Fruit fly (Drosophila melanogaster) whole organism, pupa: Measurements from ENCODE around the gene hale.

Experiments used
- CG10348 ChIP-seq: fragments of 200-800 bp; sonication (Bioruptor generic); IDR thresholded peaks from 2 replicates; pipeline ENCODE4 v1.3.6; 2022; ENCODE audit warnings: missing biosample characterization, missing genetic modification characterization
- CG12605 ChIP-seq: fragments of 200-800 bp; sonication (Bioruptor generic); IDR thresholded peaks from 2 replicates; pipeline ENCODE4 v1.3.6; 2022; ENCODE audit warnings: missing biosample characterization, missing genetic modification characterization
- CG14655 ChIP-seq: fragments of 200-800 bp; sonication (Bioruptor generic); optimal IDR thresholded peaks from 3 replicates; lab custom pipeline; 2017; ENCODE audit warnings: mild to moderate bottlenecking, missing biosample characterization, missing genetic modification reagents, missing genetic modification characterization
- CG15710 ChIP-seq: fragments of 200-800 bp; sonication (Bioruptor generic); optimal IDR thresholded peaks from 2 replicates; lab custom pipeline; 2018; ENCODE audit warnings: missing biosample characterization, mild to moderate bottlenecking, missing genetic modification characterization, moderate library complexity
- CG17806 ChIP-seq: fragments of 200-800 bp; sonication (Bioruptor generic); optimal IDR thresholded peaks from 2 replicates; lab custom pipeline; 2018; ENCODE audit warnings: missing biosample characterization, mild to moderate bottlenecking, missing genetic modification characterization, moderate library complexity
- CG32121 ChIP-seq: fragments of 200-800 bp; sonication (Bioruptor generic); IDR thresholded peaks from 2 replicates; pipeline ENCODE4 v1.3.6; 2022; ENCODE audit warnings: missing biosample characterization, missing genetic modification characterization
- CG34367 ChIP-seq: fragments of 200-800 bp; sonication (Bioruptor generic); optimal IDR thresholded peaks from 2 replicates; lab custom pipeline; 2018; ENCODE audit warnings: missing biosample characterization, mild to moderate bottlenecking, missing genetic modification characterization
- CG4496 ChIP-seq: fragments of 200-800 bp; sonication (Bioruptor generic); IDR thresholded peaks from 3 replicates; pipeline ENCODE4 v1.3.6; 2022; ENCODE audit warnings: missing biosample characterization, missing genetic modification characterization
- CG8301 ChIP-seq: fragments of 200-800 bp; sonication (Bioruptor generic); optimal IDR thresholded peaks from 2 replicates; lab custom pipeline; 2018; ENCODE audit warnings: missing biosample characterization, mild to moderate bottlenecking, missing genetic modification characterization
- CG9948 ChIP-seq: fragments of 200-800 bp; sonication (Bioruptor generic); optimal IDR thresholded peaks from 2 replicates; lab custom pipeline; 2018; ENCODE audit warnings: missing biosample characterization, mild to moderate bottlenecking, missing genetic modification characterization, moderate library complexity
- D1 ChIP-seq: fragments of 200-800 bp; sonication (Bioruptor generic); optimal IDR thresholded peaks from 2 replicates; lab custom pipeline; 2018; ENCODE audit warnings: missing biosample characterization, mild to moderate bottlenecking, missing genetic modification characterization, moderate library complexity
- EcR ChIP-seq: fragments of 200-800 bp; sonication (Bioruptor generic); optimal IDR thresholded peaks from 3 replicates; lab custom pipeline; 2019; ENCODE audit warnings: missing biosample characterization, missing genetic modification characterization, mild to moderate bottlenecking, moderate library complexity, missing genetic modification reagents
- Ets98B ChIP-seq: fragments of 200-800 bp; sonication (Bioruptor generic); IDR thresholded peaks from 2 replicates; pipeline ENCODE4 v1.3.6; 2022; ENCODE audit warnings: missing biosample characterization, missing genetic modification characterization
- Pif1A ChIP-seq: fragments of 200-800 bp; sonication (Bioruptor generic); optimal IDR thresholded peaks from 3 replicates; lab custom pipeline; 2016; ENCODE audit warnings: missing biosample characterization, missing genetic modification characterization
- Pif1B ChIP-seq: fragments of 200-800 bp; sonication (Bioruptor generic); optimal IDR thresholded peaks from 3 replicates; lab custom pipeline; 2016; ENCODE audit warnings: missing biosample characterization, missing genetic modification characterization
- Snoo ChIP-seq: fragments of 200-800 bp; sonication (Bioruptor generic); optimal IDR thresholded peaks from 3 replicates; lab custom pipeline; 2017; ENCODE audit warnings: missing biosample characterization, mild to moderate bottlenecking, missing genetic modification characterization, inconsistent platforms
- fd96Ca ChIP-seq: fragments of 200-800 bp; sonication (Bioruptor generic); IDR thresholded peaks from 3 replicates; pipeline ENCODE4 v1.3.6; 2022; ENCODE audit warnings: missing biosample characterization, missing genetic modification characterization
- gl ChIP-seq: fragments of 200-800 bp; sonication (Bioruptor generic); optimal IDR thresholded peaks from 2 replicates; lab custom pipeline; 2018; ENCODE audit warnings: missing biosample characterization, mild to moderate bottlenecking, missing genetic modification characterization
- rn ChIP-seq: fragments of 200-800 bp; sonication (Bioruptor generic); IDR thresholded peaks from 2 replicates; pipeline ENCODE4 v1.3.6; 2022; ENCODE audit warnings: missing biosample characterization, missing genetic modification characterization

hale gene

DNA sequence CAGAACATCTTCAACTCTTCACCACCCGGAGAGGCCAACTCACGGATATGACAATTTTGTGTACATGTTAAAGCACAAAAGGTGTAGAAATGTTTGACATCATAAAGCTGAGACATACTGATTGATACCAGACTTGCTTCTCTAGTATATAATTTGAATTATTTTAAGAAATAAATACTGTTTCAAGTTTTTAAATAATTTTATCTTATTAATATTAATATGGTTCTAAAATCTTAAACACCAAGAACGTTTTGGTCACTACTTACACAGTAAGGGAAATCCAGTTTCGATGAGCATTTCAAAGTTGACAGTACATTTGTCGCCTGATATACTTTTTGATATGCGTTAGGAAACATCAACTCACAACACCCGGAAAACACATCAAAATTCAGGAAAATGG is at the start of gene hale, which contains the start of gene schuy:
hale (minus strand) TSS at position 101 of the 400 bp plus-strand sequence.
schuy (plus strand) TSS at position 326 of the 400 bp plus-strand sequence.
- no peak for TF ChIP-seq CG17806 (tag; lab: Kevin White, UChicago)
- no peak for TF ChIP-seq CG15710
- no peak for TF ChIP-seq CG10348
- TF ChIP-seq CG12605 (GFP tag; lab: Robert Waterston, UW) = no peak
- no peak for TF ChIP-seq rn (GFP tag; lab: Robert Waterston, UW)
- no peak for TF ChIP-seq CG9948 (tag; lab: Kevin White, UChicago)
- no peak for TF ChIP-seq fd96Ca (GFP tag; lab: Robert Waterston, UW)
- no peak for TF ChIP-seq Pif1B
- no peak for TF ChIP-seq Snoo (tag; lab: Kevin White, UChicago)
- TF ChIP-seq CG8301 (tag; lab: Kevin White, UChicago) = no peak

- TF ChIP-seq Ets98B (GFP tag; lab: Robert Waterston, UW) (no peak), CG8301 (tag; lab: Kevin White, UChicago) (no peak), CG10348 (no peak), EcR (GFP tag; lab: Kevin White, UChicago) (no peak), CG32121 (GFP tag; lab: Robert Waterston, UW) (no peak), CG14655 (GFP tag; lab: Kevin White, UChicago) (no peak), CG34367 (tag; lab: Kevin White, UChicago) (no peak), Pif1B (no peak), Pif1A (no peak), Snoo (tag; lab: Kevin White, UChicago) (no peak), CG9948 (tag; lab: Kevin White, UChicago) (no peak), gl (no peak), CG4496 (GFP tag; lab: Robert Waterston, UW) (no peak), rn (GFP tag; lab: Robert Waterston, UW) (no peak), CG15710 (no peak), D1 (tag; lab: Kevin White, UChicago) (no peak), CG12605 (GFP tag; lab: Robert Waterston, UW) (no peak), fd96Ca (GFP tag; lab: Robert Waterston, UW) (no peak)
These were observed 43.1 kb upstream of the hale start, which contains the start of gene Lamtor1 for dm6 chr3L:20028753-20029152. Gene Lamtor1, minus strand, starts transcription at chr3L:20029020.

- no peak for TF ChIP-seq CG9948 (tag; lab: Kevin White, UChicago)
- TF ChIP-seq D1 (tag; lab: Kevin White, UChicago) = no peak
- TF ChIP-seq, all 21 proteins: peak for 0
These were observed 42.1 kb upstream of the hale start, which contains the start of gene CG14183 for dm6 chr3L:20027735-20028134. Gene CG14183, minus strand, starts transcription at chr3L:20027835.

DNA sequence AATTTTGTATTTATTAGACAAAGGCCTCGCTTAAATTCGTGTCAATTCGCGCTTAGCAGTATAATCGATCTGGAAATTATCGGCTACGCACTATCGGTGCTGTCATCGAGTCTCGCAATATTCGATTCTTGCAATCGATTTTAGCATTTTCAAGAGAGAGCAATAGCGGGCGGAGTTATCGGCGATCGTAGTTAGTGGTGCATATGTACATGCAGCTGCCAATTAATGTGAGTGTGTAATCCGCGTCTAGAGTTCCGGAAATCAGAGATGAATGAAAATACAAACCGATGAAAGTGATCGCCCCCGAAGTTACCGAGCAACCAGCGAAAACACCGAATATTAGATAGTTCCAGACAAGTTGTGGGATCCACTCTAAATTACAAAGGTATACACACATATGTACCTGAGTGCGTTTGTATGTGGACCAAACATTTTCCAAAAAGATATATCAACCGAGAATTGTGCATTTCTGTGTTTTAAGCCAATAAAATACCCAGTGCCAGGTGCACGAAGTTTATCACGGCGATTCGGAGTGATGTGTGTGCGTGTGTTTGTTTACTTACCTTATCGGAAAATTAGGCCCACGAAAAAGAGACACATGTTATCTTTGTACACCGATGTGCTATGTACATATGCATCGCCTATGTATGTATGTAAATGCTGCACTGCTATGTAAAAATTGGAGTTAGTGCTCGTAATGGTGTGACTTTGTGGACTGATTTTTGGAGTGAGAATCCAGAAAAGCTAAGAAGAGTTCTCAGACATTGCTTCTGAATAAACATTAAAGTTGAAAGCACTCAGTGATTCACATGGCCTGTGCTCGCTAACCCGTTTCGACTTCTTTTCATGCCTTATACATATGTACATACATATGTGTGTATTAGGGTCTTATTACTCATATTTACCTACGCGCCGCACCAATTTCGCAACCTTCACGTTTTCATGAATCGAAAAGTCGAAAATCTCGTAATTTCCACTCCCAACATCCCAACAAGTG is 20.9 kb upstream of the hale start:
- TF ChIP-seq CG15710 (no peak), EcR (GFP tag; lab: Kevin White, UChicago) (peak; percentile 6), fd96Ca (GFP tag; lab: Robert Waterston, UW) (no peak), CG10348 (no peak)

- TF ChIP-seq CG17806 (tag; lab: Kevin White, UChicago) (no peak), EcR (GFP tag; lab: Kevin White, UChicago) (peak; percentile 42), CG12605 (GFP tag; lab: Robert Waterston, UW) (no peak), CG10348 (no peak)
- TF ChIP-seq, all 21 proteins: peak for 1
These were observed 19.5 kb upstream of the hale start, which contains the start of gene kug for dm6 chr3L:20005033-20005782. Gene kug, plus strand, starts transcription at chr3L:20005301.

DNA sequence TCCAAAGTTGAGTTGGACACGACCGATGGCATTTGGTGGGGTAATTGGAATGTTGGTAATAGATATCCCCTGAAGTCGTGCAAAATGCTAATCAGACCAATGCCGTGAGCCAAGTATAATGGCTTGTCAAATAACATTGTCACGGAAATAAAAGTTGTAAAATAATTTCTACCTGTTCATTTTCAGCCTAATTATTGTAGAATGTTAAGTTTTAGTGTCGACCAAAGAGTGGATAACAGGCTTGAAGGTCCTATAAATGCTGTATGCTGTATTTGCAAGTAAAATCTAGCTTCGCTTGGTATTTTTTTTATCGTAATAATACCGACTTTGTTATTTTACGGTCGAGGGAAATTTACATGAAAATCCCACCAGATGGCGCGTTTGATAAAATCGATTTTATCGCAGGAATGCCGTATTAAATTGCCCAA is 18.8 kb upstream of the hale start:
- TF ChIP-seq CG9948 (tag; lab: Kevin White, UChicago) (no peak), D1 (tag; lab: Kevin White, UChicago) (no peak), CG15710 (no peak), CG10348 (no peak), CG32121 (GFP tag; lab: Robert Waterston, UW) (no peak), CG34367 (tag; lab: Kevin White, UChicago) (no peak), rn (GFP tag; lab: Robert Waterston, UW) (no peak), Pif1A (no peak), CG17806 (tag; lab: Kevin White, UChicago) (no peak), Snoo (tag; lab: Kevin White, UChicago) (no peak)

- TF ChIP-seq CG4496 (GFP tag; lab: Robert Waterston, UW) (0 out of 3 replicates have a peak, but pooled peaks have one; percentile 4), EcR (GFP tag; lab: Kevin White, UChicago) (no peak)
These were observed 17.5 kb upstream of the hale start for dm6 chr3L:20003235-20003493.
